Fruit fly (Drosophila melanogaster): ENCODE measurements around the gene CG14829.

Gene CG14829

dm6 chr3L:7249167-7249566, 11.2 kb upstream of the CG14829 start, which contains the start of gene Cdc27 (continued):
- TF ChIP-seq CG6689 (GFP tag; IDR thresholded peaks at IDR 0.05) (peak; percentile 41; the same call in 1 of the 2 replicates), CG2712 (tag; optimal IDR thresholded peaks at IDR 0.05) (peak; percentile 60), Sox102F (GFP tag; optimal IDR thresholded peaks at IDR 0.05) (peak; percentile 28), ATbp (GFP tag; optimal IDR thresholded peaks at IDR 0.05) (no peak), ab (GFP tag; optimal IDR thresholded peaks at IDR 0.05) (no peak), hbn (GFP tag; IDR thresholded peaks at IDR 0.05; ENCODE audit: partially characterized antibody) (peak; percentile 77), CG11695 (GFP tag; IDR thresholded peaks at IDR 0.05) (peak; percentile 30; the same call in 1 of the 3 replicates), inv (GFP tag; IDR thresholded peaks at IDR 0.05; ENCODE audit: partially characterized antibody) (peak; percentile 64), nom (GFP tag; optimal IDR thresholded peaks at IDR 0.05) (no peak), cg (GFP tag; optimal IDR thresholded peaks at IDR 0.05) (no peak), CG2875 (GFP tag; optimal IDR thresholded peaks at IDR 0.05) (no peak), sima (GFP tag; optimal IDR thresholded peaks at IDR 0.05) (no peak), Dref (GFP tag; IDR thresholded peaks at IDR 0.05) (peak; percentile 92), CG2129 (GFP tag; IDR thresholded peaks at IDR 0.05; ENCODE audit: partially characterized antibody) (peak; percentile 37; the same call in 1 of the 2 replicates), gro (GFP tag; optimal IDR thresholded peaks at IDR 0.05) (peak; percentile 42), CG10209 (GFP tag; optimal IDR thresholded peaks at IDR 0.05) (peak; percentile 21), grn (GFP tag; optimal IDR thresholded peaks at IDR 0.05) (no peak), CG7271 (tag; optimal IDR thresholded peaks at IDR 0.05) (no peak), CG32772 (GFP tag; IDR thresholded peaks at IDR 0.05) (no peak), CHES-1-like (GFP tag; optimal IDR thresholded peaks at IDR 0.05) (peak; percentile 11), trem (tag; optimal IDR thresholded peaks at IDR 0.05) (peak; percentile 67), CG11504 (tag; optimal IDR thresholded peaks at IDR 0.05) (peak; percentile 53), CG34376 (GFP tag; optimal IDR thresholded peaks at IDR 0.05) (no peak), Hand (GFP tag; optimal IDR thresholded peaks at IDR 0.05) (no peak), CG9932 (GFP tag; IDR thresholded peaks at IDR 0.05) (peak; percentile 72), CG18619 (GFP tag; optimal IDR thresholded peaks at IDR 0.05) (peak; percentile 13), CG18476 (GFP tag; optimal IDR thresholded peaks at IDR 0.05) (peak; percentile 21), CG13624 (GFP tag; optimal IDR thresholded peaks at IDR 0.05) (no peak), Six4 (GFP tag; optimal IDR thresholded peaks at IDR 0.05) (no peak), CG1792 (GFP tag; optimal IDR thresholded peaks at IDR 0.05) (no peak), Sry-β (GFP tag; optimal IDR thresholded peaks at IDR 0.05) (no peak), CG4854 (GFP tag; optimal IDR thresholded peaks at IDR 0.05) (peak; percentile 5), NC2β (GFP tag; optimal IDR thresholded peaks at IDR 0.05) (peak; percentile 61), gsb (GFP tag; IDR thresholded peaks at IDR 0.05) (no peak), sug (tag; optimal IDR thresholded peaks at IDR 0.05) (peak; percentile 53), Atf-2 (GFP tag; optimal IDR thresholded peaks at IDR 0.05) (peak; percentile 11), eyg (GFP tag; optimal IDR thresholded peaks at IDR 0.05) (no peak), tgo (GFP tag; IDR thresholded peaks at IDR 0.05) (no peak), CG7839 (tag; optimal IDR thresholded peaks at IDR 0.05) (peak; percentile 55), chn (GFP tag; optimal IDR thresholded peaks at IDR 0.05) (peak; percentile 29), onecut (GFP tag; IDR thresholded peaks at IDR 0.05) (peak; percentile 47), Trl (optimal IDR thresholded peaks at IDR 0.05) (no peak), Trl (GFP tag; optimal IDR thresholded peaks at IDR 0.05) (no peak), CG30431 (GFP tag; optimal IDR thresholded peaks at IDR 0.05) (no peak), lab (GFP tag; optimal IDR thresholded peaks at IDR 0.05) (peak; percentile 40), E2f1 (GFP tag; IDR thresholded peaks at IDR 0.05) (no peak), CG10654 (GFP tag; optimal IDR thresholded peaks at IDR 0.05) (peak; percentile 28), Fer1 (GFP tag; optimal IDR thresholded peaks at IDR 0.05) (no peak), CG10979 (tag; optimal IDR thresholded peaks at IDR 0.05) (peak; percentile 25), slp2 (GFP tag; optimal IDR thresholded peaks at IDR 0.05) (no peak), Dll (GFP tag; IDR thresholded peaks at IDR 0.05; ENCODE audit: partially characterized antibody) (peak; percentile 85)
